Worm (Caenorhabditis elegans) whole organism, L3 larva: Measurements from ENCODE around the gene prx-12.

Source experiments
- aly-2 ChIP-seq: fragments of 150-350 bp; optimal IDR thresholded peaks from 2 replicates; lab custom pipeline; 2014; ENCODE audit warnings: missing biosample characterization, missing genetic modification characterization
- ceh-28 ChIP-seq: fragments of 150-350 bp; optimal IDR thresholded peaks from 2 replicates; lab custom pipeline; 2014; ENCODE audit warnings: missing biosample characterization, missing genetic modification reagents, missing genetic modification characterization
- ceh-9 ChIP-seq: sonication (generic microtip); optimal IDR thresholded peaks from 2 replicates; lab custom pipeline; 2018; ENCODE audit warnings: missing biosample characterization, missing genetic modification characterization
- egl-5 ChIP-seq: fragments of 150-350 bp; optimal IDR thresholded peaks from 2 replicates; lab custom pipeline; 2017; ENCODE audit warnings: missing biosample characterization, missing genetic modification reagents, missing genetic modification characterization, inconsistent platforms
- elt-3 ChIP-seq, 3 experiments: fragments of 150-350 bp in 1 of 3; sonication (generic microtip) in 2 of 3; optimal IDR thresholded peaks; 2 replicates in 2 of 3; 4 replicates in 1 of 3; lab custom pipeline; 2014 to 2017; ENCODE audit warnings: missing biosample characterization in 3 of 3, missing genetic modification characterization in 3 of 3
- fkh-10 ChIP-seq: sonication (generic microtip); optimal IDR thresholded peaks from 2 replicates; lab custom pipeline; 2017; ENCODE audit warnings: missing biosample characterization, missing genetic modification reagents, missing genetic modification characterization
- fkh-2 ChIP-seq: fragments of 150-350 bp; optimal IDR thresholded peaks from 2 replicates; lab custom pipeline; 2014; ENCODE audit warnings: missing biosample characterization, missing genetic modification reagents, missing genetic modification characterization
- lin-39 ChIP-seq: fragments of 150-350 bp; optimal IDR thresholded peaks from 2 replicates; lab custom pipeline; 2018; ENCODE audit warnings: missing biosample characterization, missing genetic modification reagents, missing genetic modification characterization
- mdl-1 ChIP-seq: fragments of 150-350 bp; optimal IDR thresholded peaks from 2 replicates; lab custom pipeline; 2014; ENCODE audit warnings: missing biosample characterization, missing genetic modification characterization
- nhr-25 ChIP-seq: sonication (generic microtip); optimal IDR thresholded peaks from 2 replicates; lab custom pipeline; 2017; ENCODE audit warnings: missing biosample characterization, missing genetic modification characterization
- nhr-76 ChIP-seq: fragments of 150-350 bp; sonication (generic microtip); optimal IDR thresholded peaks from 5 replicates; lab custom pipeline; 2014; ENCODE audit warnings: missing biosample characterization, missing genetic modification characterization
- unc-62 ChIP-seq: fragments of 150-350 bp; sonication (generic microtip); optimal IDR thresholded peaks from 4 replicates; lab custom pipeline; 2014; ENCODE audit warnings: missing biosample characterization, missing genetic modification reagents, missing genetic modification characterization
- ztf-4 ChIP-seq: fragments of 150-350 bp; optimal IDR thresholded peaks from 2 replicates; lab custom pipeline; 2014; ENCODE audit warnings: missing biosample characterization, missing genetic modification characterization

ce11 chrX:11368417-11368816, 24.7 kb upstream of the prx-12 start, which contains the start of gene ttyh-1:
- TF ChIP-seq ceh-9 (tag; lab: Kevin White, UChicago) (no peak), ceh-28 (no peak), mdl-1 (tag; lab: Kevin White, UChicago) (no peak), nhr-76 (no peak), aly-2 (no peak), egl-5 (tag; lab: Kevin White, UChicago) (no peak), unc-62 (GFP tag; lab: Kevin White, UChicago) (no peak), lin-39 (tag; lab: Kevin White, UChicago) (no peak), fkh-10 (GFP tag; lab: Kevin White, UChicago) (no peak), fkh-2 (no peak), nhr-25 (no peak), elt-3 (tag; optimal IDR thresholded peaks at IDR 0.05; lab: Kevin White, UChicago) (no peak), ztf-4 (tag; lab: Kevin White, UChicago) (no peak)
